Worm (Caenorhabditis elegans): ENCODE measurements around the gene rcat-1.
A peak's percentile ranks its signal among the peaks of the same experiment; 100 is the strongest.

rcat-1 gene

DNA sequence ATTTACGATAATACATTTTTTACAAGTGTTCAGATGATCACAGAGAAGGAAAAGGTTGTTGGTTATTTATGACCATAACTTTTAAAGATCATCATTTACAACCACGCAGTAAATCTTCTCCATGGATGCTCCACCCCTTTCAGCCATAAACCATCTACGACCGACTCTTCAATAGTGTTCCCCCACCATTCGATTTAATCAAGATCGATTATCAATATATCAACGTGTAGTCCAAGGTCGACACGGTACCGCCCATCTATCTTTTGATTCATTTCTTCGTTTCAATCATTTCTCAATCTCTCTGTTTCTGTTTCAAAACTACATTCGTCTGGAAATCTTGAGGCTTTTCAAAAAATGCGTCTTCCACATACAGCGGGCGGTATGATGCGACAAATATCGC, 10.4 kb downstream of the rcat-1 start, which contains the start of gene aass-1:
Gene aass-1, plus strand, starts transcription at position 301 of the 400 bp plus-strand sequence.
- no peak for TF ChIP-seq F57C9.4 (tag; optimal IDR thresholded peaks at IDR 0.05)

DNA sequence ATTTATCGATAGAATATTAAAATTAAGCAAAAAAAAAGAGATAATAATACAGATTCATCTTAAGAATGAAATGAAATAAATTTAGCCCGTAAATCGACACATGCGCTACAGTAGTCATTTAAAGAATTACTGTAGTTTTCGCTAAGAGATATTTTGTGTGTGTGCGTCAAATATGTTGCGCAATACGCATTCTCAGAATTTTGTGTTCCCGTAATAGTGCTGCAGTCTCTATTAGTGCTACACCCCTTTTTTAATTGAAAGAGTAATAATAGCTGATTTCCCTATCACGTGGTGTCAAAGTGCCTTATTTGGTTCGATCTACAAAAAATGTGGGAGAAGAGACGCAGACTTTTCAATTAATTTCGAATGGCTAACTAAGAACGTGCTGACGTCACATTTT, 11.0 kb downstream of the rcat-1 start:
- TF ChIP-seq somi-1 (GFP tag; optimal IDR thresholded peaks at IDR 0.05): no peak
- TF ChIP-seq lsl-1 (GFP tag; optimal IDR thresholded peaks at IDR 0.05): peak; percentile 59

DNA sequence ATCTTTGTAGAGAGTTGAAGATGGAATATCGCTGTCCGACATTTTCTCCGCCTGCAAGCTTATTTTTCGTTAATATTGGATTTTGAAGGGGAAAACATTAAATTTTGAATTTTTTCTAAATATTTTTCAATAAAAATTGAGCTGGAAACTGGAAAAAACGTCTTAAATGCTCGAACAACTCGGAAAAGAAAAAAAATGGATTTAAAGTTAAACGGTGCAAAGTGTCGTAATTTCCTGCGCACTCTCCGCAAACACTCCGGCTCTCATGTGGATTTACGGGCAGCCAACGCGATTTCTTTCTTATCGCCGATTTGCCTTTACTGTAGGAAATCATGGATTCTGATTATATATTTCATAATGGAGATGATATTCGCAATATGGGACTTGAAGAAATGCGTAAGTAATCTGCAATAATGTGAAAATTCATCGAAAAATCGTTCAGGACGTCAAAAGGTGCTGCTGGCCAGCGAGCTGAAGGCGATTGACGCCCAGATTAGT, 14.9 kb downstream of the rcat-1 start, which contains the start of the genes fnta-1 and cogc-8:
Gene fnta-1, minus strand, starts transcription at position 51 of the 498 bp plus-strand sequence.
Gene cogc-8, plus strand, starts transcription at position 195 of the 498 bp plus-strand sequence.
- no peak for TF ChIP-seq ekl-4 (GFP tag; IDR thresholded peaks at IDR 0.05)
- no peak for TF ChIP-seq T26A5.8 (tag; optimal IDR thresholded peaks at IDR 0.05)
- TF ChIP-seq nhr-90 (tag; optimal IDR thresholded peaks at IDR 0.05): no peak
- no peak for TF ChIP-seq gei-17 (GFP tag; optimal IDR thresholded peaks at IDR 0.05)
- TF ChIP-seq nhr-80 (tag; optimal IDR thresholded peaks at IDR 0.05): no peak
- no peak for TF ChIP-seq ama-1 (optimal IDR thresholded peaks at IDR 0.05)
- TF ChIP-seq ama-1 (GFP tag; optimal IDR thresholded peaks at IDR 0.05): no peak
- no peak for TF ChIP-seq fkh-3 (tag; optimal IDR thresholded peaks at IDR 0.05)
- TF ChIP-seq snpc-4 (GFP tag; optimal IDR thresholded peaks at IDR 0.05): no peak
- TF ChIP-seq snpc-4 (tag; optimal IDR thresholded peaks at IDR 0.05): no peak
- TF ChIP-seq akir-1 (GFP tag; optimal IDR thresholded peaks at IDR 0.05): no peak
- no peak for TF ChIP-seq Y53F4B.3 (GFP tag; IDR thresholded peaks at IDR 0.05)
- no peak for TF ChIP-seq sdz-38 (tag; optimal IDR thresholded peaks at IDR 0.05)
- TF ChIP-seq mcd-1 (GFP tag; IDR thresholded peaks at IDR 0.05): peak; percentile 53
- no peak for TF ChIP-seq F39B2.1 (GFP tag; IDR thresholded peaks at IDR 0.05)
- TF ChIP-seq lin-40 (tag; optimal IDR thresholded peaks at IDR 0.05): no peak
- no peak for TF ChIP-seq unc-130 (GFP tag; optimal IDR thresholded peaks at IDR 0.05)
- TF ChIP-seq zfh-2 (GFP tag; conservative IDR thresholded peaks at IDR 0.05): no peak
- no peak for TF ChIP-seq atf-7 (tag; optimal IDR thresholded peaks at IDR 0.05)
- no peak for TF ChIP-seq lin-35 (GFP tag; optimal IDR thresholded peaks at IDR 0.05)
- no peak for TF ChIP-seq nfyb-1 (GFP tag; IDR thresholded peaks at IDR 0.05)
- TF ChIP-seq attf-5 (GFP tag; optimal IDR thresholded peaks at IDR 0.05): peak; percentile 15
- TF ChIP-seq F33H1.4 (GFP tag; IDR thresholded peaks at IDR 0.05): no peak
- TF ChIP-seq F49E8.2 (tag; optimal IDR thresholded peaks at IDR 0.05; ENCODE audit: insufficient read depth): no peak
- no peak for TF ChIP-seq ceh-40 (GFP tag; IDR thresholded peaks at IDR 0.05)
- no peak for TF ChIP-seq B0035.1 (tag; optimal IDR thresholded peaks at IDR 0.05)
- TF ChIP-seq egrh-3 (GFP tag; IDR thresholded peaks at IDR 0.05): no peak
- no peak for TF ChIP-seq nhr-120 (GFP tag; IDR thresholded peaks at IDR 0.05)
- peak; percentile 10 for TF ChIP-seq lsl-1 (GFP tag; optimal IDR thresholded peaks at IDR 0.05)
- TF ChIP-seq ccch-3 (GFP tag; optimal IDR thresholded peaks at IDR 0.05): no peak
- peak; percentile 2 for TF ChIP-seq snpc-1.3 (tag; optimal IDR thresholded peaks at IDR 0.05; ENCODE audit: insufficient read depth)
- TF ChIP-seq xnd-1 (tag; optimal IDR thresholded peaks at IDR 0.05): no peak
- peak; percentile 9 for TF ChIP-seq lin-54 (GFP tag; optimal IDR thresholded peaks at IDR 0.05)
- TF ChIP-seq dpl-1 (GFP tag; optimal IDR thresholded peaks at IDR 0.05): no peak
- no peak for TF ChIP-seq B0261.1 (tag; optimal IDR thresholded peaks at IDR 0.05)
- no peak for TF ChIP-seq ceh-58 (GFP tag; IDR thresholded peaks at IDR 0.05)
- no peak for TF ChIP-seq hsf-1 (GFP tag; IDR thresholded peaks at IDR 0.05)
- TF ChIP-seq ceh-27 (GFP tag; optimal IDR thresholded peaks at IDR 0.05): no peak
- no peak for TF ChIP-seq snpc-3.4 (tag; optimal IDR thresholded peaks at IDR 0.05)
- TF ChIP-seq C17E4.6 (GFP tag; IDR thresholded peaks at IDR 0.05): no peak
- TF ChIP-seq somi-1 (GFP tag; optimal IDR thresholded peaks at IDR 0.05): no peak
- no peak for TF ChIP-seq cebp-1 (GFP tag; IDR thresholded peaks at IDR 0.05)
- no peak for TF ChIP-seq cebp-1 (tag; optimal IDR thresholded peaks at IDR 0.05)
- TF ChIP-seq tbp1 (GFP tag; optimal IDR thresholded peaks at IDR 0.05): no peak
- no peak for TF ChIP-seq lsy-27 (tag; optimal IDR thresholded peaks at IDR 0.05; ENCODE audit: borderline replicate concordance, insufficient read depth)
